Fruit fly (Drosophila melanogaster) whole organism, adult: ENCODE data around the gene CG34165.
"Not testable (repeated sequence)": the region's sequence is repeated elsewhere in the genome, so short reads cannot be mapped to it uniquely, and the experiment has no call there.

ENCODE experiments used
- CG11617 ChIP-seq: fragments of 200-800 bp; sonication (Bioruptor generic); optimal IDR thresholded peaks from 2 replicates; lab custom pipeline; 2017; ENCODE audit warnings: mild to moderate bottlenecking, missing biosample characterization, missing genetic modification reagents, missing genetic modification characterization
- CG12768 ChIP-seq: fragments of 200-800 bp; sonication (Bioruptor generic); optimal IDR thresholded peaks from 2 replicates; lab custom pipeline; 2017; ENCODE audit warnings: missing biosample characterization, missing genetic modification characterization, mild to moderate bottlenecking, moderate library complexity, missing genetic modification reagents
- CG14711 ChIP-seq: fragments of 200-800 bp; sonication (Bioruptor generic); optimal IDR thresholded peaks from 2 replicates; lab custom pipeline; 2018; ENCODE audit warnings: missing biosample characterization, mild to moderate bottlenecking, missing genetic modification characterization, moderate library complexity
- CG1620 ChIP-seq: fragments of 200-800 bp; sonication (Bioruptor generic); optimal IDR thresholded peaks from 2 replicates; lab custom pipeline; 2016; ENCODE audit warnings: missing biosample characterization, missing genetic modification characterization
- CG33017 ChIP-seq: fragments of 200-800 bp; sonication (Bioruptor generic); optimal IDR thresholded peaks from 2 replicates; lab custom pipeline; 2018; ENCODE audit warnings: missing biosample characterization, mild to moderate bottlenecking, missing genetic modification characterization, moderate library complexity
- CG5204 ChIP-seq: fragments of 200-800 bp; sonication (Bioruptor generic); optimal IDR thresholded peaks from 2 replicates; lab custom pipeline; 2016; ENCODE audit warnings: missing biosample characterization, missing genetic modification characterization
- CG7045 ChIP-seq: fragments of 200-800 bp; sonication (Bioruptor generic); optimal IDR thresholded peaks from 2 replicates; lab custom pipeline; 2017; ENCODE audit warnings: missing biosample characterization, mild to moderate bottlenecking, missing genetic modification characterization
- CG7101 ChIP-seq: fragments of 200-800 bp; sonication (Bioruptor generic); optimal IDR thresholded peaks from 2 replicates; lab custom pipeline; 2018; ENCODE audit warnings: missing biosample characterization, mild to moderate bottlenecking, missing genetic modification characterization, moderate library complexity
- Clk ChIP-seq: fragments of 200-800 bp; sonication (Bioruptor generic); optimal IDR thresholded peaks from 2 replicates; lab custom pipeline; 2017; ENCODE audit warnings: missing biosample characterization, missing genetic modification characterization
- Crg-1 ChIP-seq: fragments of 200-800 bp; sonication (Bioruptor generic); optimal IDR thresholded peaks from 2 replicates; lab custom pipeline; 2016; ENCODE audit warnings: missing biosample characterization, missing genetic modification characterization
- Hr96 ChIP-seq: fragments of 200-800 bp; sonication (Bioruptor generic); optimal IDR thresholded peaks from 2 replicates; lab custom pipeline; 2016; ENCODE audit warnings: missing biosample characterization, missing genetic modification characterization
- Mnt ChIP-seq: fragments of 200-800 bp; sonication (Bioruptor generic); optimal IDR thresholded peaks from 2 replicates; lab custom pipeline; 2016; ENCODE audit warnings: missing biosample characterization, mild to moderate bottlenecking, missing genetic modification characterization
- bab1 ChIP-seq: fragments of 200-800 bp; sonication (Bioruptor generic); optimal IDR thresholded peaks from 3 replicates; lab custom pipeline; 2019; ENCODE audit warnings: missing biosample characterization, mild to moderate bottlenecking, missing genetic modification characterization, moderate library complexity
- cic ChIP-seq: fragments of 200-800 bp; sonication (Bioruptor generic); optimal IDR thresholded peaks from 2 replicates; lab custom pipeline; 2017; ENCODE audit warnings: missing biosample characterization, mild to moderate bottlenecking, missing genetic modification characterization, moderate library complexity
- cnc ChIP-seq, 2 experiments: fragments of >200 bp; optimal IDR thresholded peaks; 2 replicates each; lab custom pipeline; 2017
- kay ChIP-seq: fragments of 200-800 bp; sonication (Bioruptor generic); peaks from one replicate; lab custom pipeline; 2016; ENCODE audit warnings: missing biosample characterization, missing genetic modification characterization, borderline replicate concordance
- ovo ChIP-seq: fragments of 200-800 bp; sonication (Bioruptor generic); optimal IDR thresholded peaks from 2 replicates; lab custom pipeline; 2016; ENCODE audit warnings: missing biosample characterization, missing genetic modification characterization
- pad ChIP-seq: fragments of 200-800 bp; sonication (Bioruptor generic); optimal IDR thresholded peaks from 3 replicates; lab custom pipeline; 2017; ENCODE audit warnings: missing biosample characterization, missing genetic modification characterization, mild to moderate bottlenecking, moderate library complexity, missing genetic modification reagents
- tj ChIP-seq: fragments of 200-800 bp; sonication (Bioruptor generic); optimal IDR thresholded peaks from 3 replicates; lab custom pipeline; 2017; ENCODE audit warnings: missing biosample characterization, mild to moderate bottlenecking, missing genetic modification characterization, moderate library complexity
- toe ChIP-seq: fragments of 200-800 bp; sonication (Bioruptor generic); optimal IDR thresholded peaks from 2 replicates; lab custom pipeline; 2016; ENCODE audit warnings: missing biosample characterization, missing genetic modification characterization

The CG34165 gene

DNA sequence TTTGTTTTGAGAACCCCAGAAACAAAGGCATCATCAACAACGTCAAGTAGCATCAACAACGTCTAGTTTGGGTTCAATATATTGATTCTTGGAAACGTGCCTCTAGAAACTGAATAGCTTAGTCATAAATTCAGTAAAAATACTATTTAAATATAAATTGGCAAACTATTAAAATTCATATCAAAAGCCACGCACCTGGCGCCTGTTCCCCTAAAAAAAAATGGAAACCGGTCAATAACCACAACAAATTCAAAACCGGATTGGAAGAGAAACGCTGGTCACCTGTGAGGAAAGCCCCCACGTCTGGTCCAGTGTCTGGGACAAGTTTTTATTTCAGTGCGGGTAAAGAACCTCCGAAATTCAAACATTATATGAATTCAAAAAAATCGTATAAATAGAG lies 1.3 kb upstream of the CG34165 start, which contains the start of gene CG15282:
TSS of gene CG15282 (plus strand) at position 227 of the 400 bp plus-strand sequence.
- TF ChIP-seq toe (GFP tag; lab: Kevin White, UChicago) (no peak), Clk (GFP tag; lab: Kevin White, UChicago) (no peak), cnc (optimal IDR thresholded peaks at IDR 0.05; lab: Kevin White, UChicago) (no peak), CG11617 (GFP tag; lab: Kevin White, UChicago) (no peak), pad (no peak), tj (GFP tag; lab: Kevin White, UChicago) (no peak), CG5204 (GFP tag; lab: Kevin White, UChicago) (no peak), CG12768 (GFP tag; lab: Kevin White, UChicago) (no peak), bab1 (GFP tag; lab: Kevin White, UChicago) (no peak), Crg-1 (GFP tag; lab: Kevin White, UChicago) (no peak), cic (GFP tag; lab: Kevin White, UChicago) (no peak), CG7045 (no peak)

DNA sequence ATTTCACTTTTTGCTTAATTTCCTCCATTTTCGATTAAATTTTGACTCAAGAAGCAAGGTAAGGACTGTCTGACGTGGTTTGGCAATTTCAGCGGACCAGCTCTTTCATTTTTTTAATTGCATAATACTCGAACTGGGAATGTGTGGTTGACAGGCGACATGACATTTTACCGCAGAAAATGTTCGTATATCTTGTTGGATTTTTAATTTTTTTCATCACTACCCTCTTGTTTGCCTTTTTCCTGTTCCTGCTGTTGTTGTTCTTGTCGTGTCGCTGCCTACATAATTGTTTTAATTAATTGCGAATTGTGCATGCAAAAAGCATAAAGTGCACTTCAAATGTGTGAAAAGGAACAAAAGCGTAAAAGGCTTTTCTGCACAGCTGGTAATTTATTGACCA lies 16.5 kb downstream of the CG34165 start, which contains the start of gene CG42685:
TSS of gene CG42685 (minus strand) at position 101 of the 400 bp plus-strand sequence.
- TF ChIP-seq toe (GFP tag; lab: Kevin White, UChicago) (no peak), bab1 (GFP tag; lab: Kevin White, UChicago) (no peak), cic (GFP tag; lab: Kevin White, UChicago) (no peak), tj (GFP tag; lab: Kevin White, UChicago) (no peak), Clk (GFP tag; lab: Kevin White, UChicago) (no peak), CG14711 (no peak), CG7045 (no peak), kay (no peak)

DNA sequence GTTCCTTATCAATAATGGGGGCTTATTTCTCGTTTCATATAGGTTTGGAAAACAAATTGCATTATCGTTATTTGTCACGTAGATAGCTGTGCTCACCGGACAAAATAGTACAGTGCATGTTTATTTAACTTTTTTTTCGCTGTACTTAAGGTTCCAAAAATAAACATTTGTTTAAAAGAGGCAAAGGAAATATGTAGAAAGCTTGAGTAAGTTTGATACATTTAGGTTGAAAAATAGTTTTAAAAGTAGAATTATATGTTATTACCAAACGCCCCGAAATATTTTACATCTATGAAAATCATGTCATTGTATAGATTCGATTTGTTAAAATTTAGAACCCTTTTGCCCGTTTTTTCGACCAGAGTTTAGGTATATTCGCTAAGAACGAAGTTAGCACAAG lies 22.0 kb downstream of the CG34165 start, which contains the start of gene CG31835:
TSS of gene CG31835 (plus strand) at position 301 of the 400 bp plus-strand sequence.
- TF ChIP-seq CG1620; CG5204 (GFP tag; lab: Kevin White, UChicago); toe (GFP tag; lab: Kevin White, UChicago): not testable (repeated sequence)

DNA sequence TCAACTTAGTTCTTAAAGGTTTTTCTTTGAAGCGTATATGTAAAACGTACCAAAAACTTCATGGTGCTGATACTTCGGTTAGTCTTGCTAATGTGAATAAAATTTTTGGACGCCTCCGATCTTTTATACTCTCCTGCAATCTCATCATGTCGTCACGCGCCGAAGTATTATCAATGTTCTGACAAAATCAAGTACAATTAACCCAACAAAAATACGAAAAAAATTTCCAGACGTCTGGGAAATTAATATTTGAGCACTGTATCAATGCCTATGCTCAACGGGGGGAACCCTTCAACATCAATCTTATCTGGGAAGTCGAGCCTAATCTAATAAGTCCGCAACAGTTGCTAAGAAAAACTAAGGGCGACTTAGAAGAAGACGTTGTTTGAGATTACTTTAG lies 24.1 kb downstream of the CG34165 start, which contains the start of gene CG31775:
TSS of gene CG31775 (minus strand) at position 101 of the 400 bp plus-strand sequence.
- TF ChIP-seq CG11617 (GFP tag; lab: Kevin White, UChicago); CG5204 (GFP tag; lab: Kevin White, UChicago); cnc (optimal IDR thresholded peaks at IDR 0.05; lab: Kevin White, UChicago): not testable (repeated sequence)

DNA sequence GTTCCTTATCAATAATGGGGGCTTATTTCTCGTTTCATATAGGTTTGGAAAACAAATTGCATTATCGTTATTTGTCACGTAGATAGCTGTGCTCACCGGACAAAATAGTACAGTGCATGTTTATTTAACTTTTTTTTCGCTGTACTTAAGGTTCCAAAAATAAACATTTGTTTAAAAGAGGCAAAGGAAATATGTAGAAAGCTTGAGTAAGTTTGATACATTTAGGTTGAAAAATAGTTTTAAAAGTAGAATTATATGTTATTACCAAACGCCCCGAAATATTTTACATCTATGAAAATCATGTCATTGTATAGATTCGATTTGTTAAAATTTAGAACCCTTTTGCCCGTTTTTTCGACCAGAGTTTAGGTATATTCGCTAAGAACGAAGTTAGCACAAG lies 26.1 kb downstream of the CG34165 start, which contains the start of gene CG42585:
TSS of gene CG42585 (plus strand) at position 301 of the 400 bp plus-strand sequence.
- not testable (repeated sequence) for TF ChIP-seq cic (GFP tag; lab: Kevin White, UChicago); CG33017 (tag; lab: Kevin White, UChicago); tj (GFP tag; lab: Kevin White, UChicago)

DNA sequence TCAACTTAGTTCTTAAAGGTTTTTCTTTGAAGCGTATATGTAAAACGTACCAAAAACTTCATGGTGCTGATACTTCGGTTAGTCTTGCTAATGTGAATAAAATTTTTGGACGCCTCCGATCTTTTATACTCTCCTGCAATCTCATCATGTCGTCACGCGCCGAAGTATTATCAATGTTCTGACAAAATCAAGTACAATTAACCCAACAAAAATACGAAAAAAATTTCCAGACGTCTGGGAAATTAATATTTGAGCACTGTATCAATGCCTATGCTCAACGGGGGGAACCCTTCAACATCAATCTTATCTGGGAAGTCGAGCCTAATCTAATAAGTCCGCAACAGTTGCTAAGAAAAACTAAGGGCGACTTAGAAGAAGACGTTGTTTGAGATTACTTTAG lies 28.2 kb downstream of the CG34165 start, which contains the start of gene CG42586:
TSS of gene CG42586 (minus strand) at position 101 of the 400 bp plus-strand sequence.
- TF ChIP-seq cnc (optimal IDR thresholded peaks at IDR 0.05; lab: Kevin White, UChicago); pad; CG7101 (tag; lab: Kevin White, UChicago): not testable (repeated sequence)

DNA sequence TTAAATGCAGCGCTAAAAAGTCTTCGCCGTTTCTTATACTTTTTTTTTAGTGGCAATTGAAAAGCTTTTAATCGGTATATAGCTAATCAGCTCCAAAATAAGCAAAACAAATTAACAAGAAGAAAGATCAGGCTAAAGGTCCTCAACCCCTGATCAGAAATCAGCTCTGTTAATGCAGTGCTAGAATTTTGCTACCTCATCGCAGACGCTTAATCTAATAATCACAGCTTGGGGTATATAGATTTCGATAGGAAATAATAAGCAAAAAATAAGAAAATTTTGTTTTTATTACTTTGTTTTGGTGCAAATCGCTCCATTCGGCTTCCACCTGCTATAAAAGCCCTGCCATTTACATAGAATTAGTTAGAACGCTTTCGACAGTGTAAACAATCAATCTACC lies 29.3 kb downstream of the CG34165 start, which contains the start of gene CG34166:
TSS of gene CG34166 (plus strand) at position 301 of the 400 bp plus-strand sequence.
- TF ChIP-seq ovo (GFP tag; lab: Kevin White, UChicago); CG7045; Hr96 (GFP tag; lab: Kevin White, UChicago): not testable (repeated sequence)

DNA sequence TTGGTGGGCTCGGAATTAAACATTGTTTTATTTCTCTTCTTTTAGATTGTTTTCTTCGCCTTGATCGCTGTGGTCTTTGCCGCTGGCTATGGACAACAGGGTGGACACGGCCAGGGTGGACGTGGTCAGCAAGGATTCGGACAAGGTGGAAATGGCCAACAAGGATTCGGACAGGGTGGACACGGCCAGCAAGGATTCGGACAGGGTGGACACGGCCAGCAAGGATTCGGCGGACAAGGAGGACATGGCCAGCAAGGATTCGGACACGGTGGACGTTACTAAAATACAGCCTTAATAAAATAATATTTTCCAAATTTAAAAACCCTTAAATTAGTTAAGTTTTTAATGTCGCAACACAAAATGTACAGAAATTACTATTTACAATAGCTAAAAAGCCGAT lies 29.8 kb downstream of the CG34165 start:
- TF ChIP-seq CG11617 (GFP tag; lab: Kevin White, UChicago) (no peak), pad (no peak), CG33017 (tag; lab: Kevin White, UChicago) (no peak), Mnt (GFP tag; lab: Kevin White, UChicago) (no peak), toe (GFP tag; lab: Kevin White, UChicago) (no peak), tj (GFP tag; lab: Kevin White, UChicago) (no peak), CG1620 (no peak), CG12768 (GFP tag; lab: Kevin White, UChicago) (no peak), Clk (GFP tag; lab: Kevin White, UChicago) (no peak), kay (no peak), cic (GFP tag; lab: Kevin White, UChicago) (no peak), cnc (optimal IDR thresholded peaks at IDR 0.05; lab: Kevin White, UChicago) (no peak), CG7101 (tag; lab: Kevin White, UChicago) (no peak), CG7045 (no peak)
